Worm (Caenorhabditis elegans) whole organism, L4 larva: ENCODE measurements around the gene R10E11.5.

Experiments used
- D1046.2 ChIP-seq: fragments of 200-800 bp; sonication (Bioruptor generic); IDR thresholded peaks from 2 replicates; pipeline ENCODE4 v1.3.6; 2022; ENCODE audit warnings: missing genetic modification characterization, missing compliant biosample characterization
- F10B5.3 ChIP-seq: sonication (generic microtip); optimal IDR thresholded peaks from 2 replicates; lab custom pipeline; 2016; ENCODE audit warnings: mild to moderate bottlenecking, missing genetic modification characterization, missing compliant biosample characterization
- F26F4.8 ChIP-seq: fragments of 200-800 bp; sonication (Bioruptor generic); conservative IDR thresholded peaks from 2 replicates; pipeline ENCODE4 v1.3.6; 2022; ENCODE audit warnings: missing genetic modification characterization, missing compliant biosample characterization
- F44E2.7 ChIP-seq: fragments of 200-800 bp; sonication (Bioruptor generic); IDR thresholded peaks from 2 replicates; pipeline ENCODE4 v2.1.2; 2022; ENCODE audit warnings: missing genetic modification characterization, missing compliant biosample characterization
- F49E8.2 ChIP-seq: sonication (generic microtip); optimal IDR thresholded peaks from 2 replicates; lab custom pipeline; 2016; ENCODE audit warnings: missing compliant biosample characterization, mild to moderate bottlenecking, missing genetic modification characterization, borderline replicate concordance
- T26A8.4 ChIP-seq: fragments of 200-800 bp; sonication (Bioruptor generic); IDR thresholded peaks from 2 replicates; pipeline ENCODE4 v1.3.6; 2022; ENCODE audit warnings: missing genetic modification characterization, missing compliant biosample characterization
- Y105C5A.15 ChIP-seq: fragments of 200-800 bp; sonication (Bioruptor generic); IDR thresholded peaks from 2 replicates; pipeline ENCODE4 v1.3.6; 2022; ENCODE audit warnings: missing genetic modification characterization, missing compliant biosample characterization
- Y48G9A.11 ChIP-seq: fragments of 200-800 bp; sonication (Bioruptor generic); IDR thresholded peaks from 2 replicates; pipeline ENCODE4 v1.3.6; 2022; ENCODE audit warnings: missing genetic modification reagents, missing genetic modification characterization, missing compliant biosample characterization
- Y5F2A.4 ChIP-seq: fragments of 200-800 bp; sonication (Bioruptor generic); optimal IDR thresholded peaks from 2 replicates; lab custom pipeline; 2018; ENCODE audit warnings: mild to moderate bottlenecking, missing genetic modification characterization, missing compliant biosample characterization
- aha-1 ChIP-seq: fragments of 150-350 bp; peaks from one replicate; lab custom pipeline; 2014; ENCODE audit warnings: missing biosample characterization, missing genetic modification characterization
- ama-1 ChIP-seq: fragments of 150-350 bp; optimal IDR thresholded peaks from 2 replicates; lab custom pipeline; 2014; ENCODE audit warnings: inconsistent platforms, mixed read lengths
- attf-4 ChIP-seq: sonication (generic microtip); optimal IDR thresholded peaks from 3 replicates; lab custom pipeline; 2017; ENCODE audit warnings: missing biosample characterization, missing genetic modification characterization
- ceh-32 ChIP-seq: sonication (generic microtip); optimal IDR thresholded peaks from 2 replicates; lab custom pipeline; 2016; ENCODE audit warnings: mild to moderate bottlenecking, missing genetic modification characterization, missing compliant biosample characterization; ENCODE audit not compliant: poor library complexity
- ceh-62 ChIP-seq: sonication (generic microtip); optimal IDR thresholded peaks from 2 replicates; lab custom pipeline; 2017; ENCODE audit warnings: missing biosample characterization, missing genetic modification characterization
- ces-1 ChIP-seq: fragments of 150-350 bp; sonication (generic microtip); optimal IDR thresholded peaks from 4 replicates; lab custom pipeline; 2014; ENCODE audit warnings: missing biosample characterization, missing genetic modification reagents, missing genetic modification characterization
- cey-2 ChIP-seq: sonication (generic microtip); optimal IDR thresholded peaks from 3 replicates; lab custom pipeline; 2017; ENCODE audit warnings: missing genetic modification characterization, mild to moderate bottlenecking, missing compliant biosample characterization, antibody characterized with exemption, borderline replicate concordance; ENCODE audit not compliant: insufficient read depth
- ctbp-1 ChIP-seq: fragments of 200-800 bp; sonication (Bioruptor generic); IDR thresholded peaks from 2 replicates; pipeline ENCODE4 v1.3.6; 2022; ENCODE audit warnings: missing genetic modification reagents, missing genetic modification characterization, missing compliant biosample characterization
- daf-12 ChIP-seq: fragments of 150-350 bp; optimal IDR thresholded peaks from 2 replicates; lab custom pipeline; 2014; ENCODE audit warnings: missing biosample characterization, missing genetic modification reagents, missing genetic modification characterization
- daf-19 ChIP-seq: fragments of 200-800 bp; sonication (Bioruptor generic); conservative IDR thresholded peaks from 2 replicates; pipeline ENCODE4 v1.3.6; 2022; ENCODE audit warnings: missing genetic modification characterization, missing compliant biosample characterization
- daf-8 ChIP-seq: fragments of 200-800 bp; sonication (Bioruptor generic); IDR thresholded peaks from 2 replicates; pipeline ENCODE4 v1.3.6; 2022; ENCODE audit warnings: missing genetic modification characterization, missing compliant biosample characterization
- dmd-8 ChIP-seq: fragments of 200-800 bp; sonication (Bioruptor generic); IDR thresholded peaks from 2 replicates; pipeline ENCODE4 v1.3.6; 2022; ENCODE audit warnings: missing genetic modification characterization, missing compliant biosample characterization
- dpl-1 ChIP-seq: fragments of 150-350 bp; optimal IDR thresholded peaks from 2 replicates; lab custom pipeline; 2014; ENCODE audit warnings: missing biosample characterization, missing genetic modification reagents, missing genetic modification characterization
- duxl-1 ChIP-seq: sonication (generic microtip); optimal IDR thresholded peaks from 2 replicates; lab custom pipeline; 2016; ENCODE audit warnings: mild to moderate bottlenecking, missing genetic modification characterization, moderate library complexity, missing compliant biosample characterization; ENCODE audit not compliant: poor library complexity
- egl-27 ChIP-seq: sonication (generic microtip); optimal IDR thresholded peaks from 3 replicates; lab custom pipeline; 2017; ENCODE audit warnings: missing biosample characterization, missing genetic modification reagents, missing genetic modification characterization
- egl-43 ChIP-seq: fragments of 200-800 bp; sonication (Bioruptor generic); IDR thresholded peaks from 2 replicates; pipeline ENCODE4 v1.3.6; 2022; ENCODE audit warnings: missing genetic modification reagents, missing genetic modification characterization, missing compliant biosample characterization
- hif-1 ChIP-seq, 2 experiments: sonication (generic microtip); optimal IDR thresholded peaks; 2 replicates each; lab custom pipeline; 2016 to 2017; ENCODE audit warnings: missing compliant biosample characterization in 2 of 2, missing genetic modification characterization in 2 of 2, missing genetic modification reagents in 2 of 2, missing genotype in 2 of 2, mild to moderate bottlenecking in 1 of 2
- lim-7 ChIP-seq: fragments of 200-800 bp; sonication (Bioruptor generic); IDR thresholded peaks from 2 replicates; pipeline ENCODE4 v1.3.6; 2022; ENCODE audit warnings: missing genetic modification characterization, missing compliant biosample characterization
- lin-15B ChIP-seq: fragments of 150-350 bp; sonication (generic microtip); optimal IDR thresholded peaks from 3 replicates; lab custom pipeline; 2014; ENCODE audit warnings: missing biosample characterization, missing genetic modification characterization
- lin-29 ChIP-seq: fragments of 200-800 bp; sonication (Bioruptor generic); IDR thresholded peaks from 2 replicates; pipeline ENCODE4 v1.3.6; 2022; ENCODE audit warnings: missing genetic modification reagents, missing genetic modification characterization, missing compliant biosample characterization
- lin-38 ChIP-seq: fragments of 200-800 bp; sonication (Bioruptor generic); IDR thresholded peaks from 2 replicates; pipeline ENCODE4 v1.3.6; 2022; ENCODE audit warnings: missing genetic modification reagents, missing genetic modification characterization, missing compliant biosample characterization
- madf-5 ChIP-seq, 2 experiments: fragments of 200-800 bp; sonication (Bioruptor generic); IDR thresholded peaks; 2 replicates each; pipeline ENCODE4 v1.3.6; 2022; ENCODE audit warnings: missing compliant biosample characterization in 2 of 2, missing genetic modification characterization in 2 of 2
- mes-2 ChIP-seq: sonication (generic microtip); optimal IDR thresholded peaks from 2 replicates; lab custom pipeline; 2016; ENCODE audit warnings: missing genotype, mild to moderate bottlenecking, missing genetic modification characterization, missing compliant biosample characterization; ENCODE audit not compliant: poor library complexity, severe bottlenecking
- mxl-2 ChIP-seq: fragments of 200-800 bp; sonication (Bioruptor generic); conservative IDR thresholded peaks from 2 replicates; pipeline ENCODE4 v1.3.6; 2022; ENCODE audit warnings: missing genetic modification reagents, missing genetic modification characterization, missing compliant biosample characterization
- nhr-48 ChIP-seq: sonication (generic microtip); optimal IDR thresholded peaks from 2 replicates; lab custom pipeline; 2016; ENCODE audit warnings: mild to moderate bottlenecking, missing genetic modification characterization, missing compliant biosample characterization
- nhr-77 ChIP-seq: fragments of 150-350 bp; optimal IDR thresholded peaks from 2 replicates; lab custom pipeline; 2014; ENCODE audit warnings: missing biosample characterization, missing genetic modification characterization
- pha-4 ChIP-seq, 2 experiments: fragments of 150-350 bp in 1 of 2; fragments of 200-800 bp in 1 of 2; sonication (Bioruptor generic) in 1 of 2; IDR thresholded peaks in 1 of 2; optimal IDR thresholded peaks in 1 of 2; 2 replicates each; pipeline versions ENCODE4 v1.3.6 to Lab custom; 2014 to 2022; ENCODE audit warnings: missing genetic modification characterization in 2 of 2, missing genetic modification reagents in 2 of 2, missing biosample characterization in 1 of 2, missing compliant biosample characterization in 1 of 2
- pqm-1 ChIP-seq: sonication (generic microtip); optimal IDR thresholded peaks from 2 replicates; lab custom pipeline; 2017; ENCODE audit warnings: missing biosample characterization, missing genetic modification characterization
- sdz-12 ChIP-seq: fragments of 200-800 bp; sonication (Bioruptor generic); optimal IDR thresholded peaks from 2 replicates; lab custom pipeline; 2018; ENCODE audit warnings: mild to moderate bottlenecking, missing genetic modification characterization, missing compliant biosample characterization
- set-16 ChIP-seq: fragments of 200-800 bp; sonication (Bioruptor generic); IDR thresholded peaks from 2 replicates; pipeline ENCODE4 v1.3.6; 2022; ENCODE audit warnings: missing genetic modification reagents, missing genetic modification characterization, missing compliant biosample characterization
- tag-97 ChIP-seq: fragments of 200-800 bp; sonication (Bioruptor generic); IDR thresholded peaks from 2 replicates; pipeline ENCODE4 v1.3.6; 2022; ENCODE audit warnings: missing genetic modification characterization, missing compliant biosample characterization
- tra-1 ChIP-seq: fragments of 200-800 bp; sonication (Bioruptor generic); IDR thresholded peaks from 2 replicates; pipeline ENCODE4 v1.3.6; 2022; ENCODE audit warnings: missing genetic modification reagents, missing genetic modification characterization, missing compliant biosample characterization
- unc-130 ChIP-seq: sonication (generic microtip); optimal IDR thresholded peaks from 2 replicates; lab custom pipeline; 2016; ENCODE audit warnings: missing genetic modification reagents, missing genetic modification characterization, missing compliant biosample characterization
- unc-39 ChIP-seq: sonication (generic microtip); optimal IDR thresholded peaks from 2 replicates; lab custom pipeline; 2017; ENCODE audit warnings: missing biosample characterization, missing genetic modification characterization
- zag-1 ChIP-seq: fragments of 150-350 bp; optimal IDR thresholded peaks from 2 replicates; lab custom pipeline; 2014; ENCODE audit warnings: missing biosample characterization, missing genetic modification characterization

The R10E11.5 gene

DNA sequence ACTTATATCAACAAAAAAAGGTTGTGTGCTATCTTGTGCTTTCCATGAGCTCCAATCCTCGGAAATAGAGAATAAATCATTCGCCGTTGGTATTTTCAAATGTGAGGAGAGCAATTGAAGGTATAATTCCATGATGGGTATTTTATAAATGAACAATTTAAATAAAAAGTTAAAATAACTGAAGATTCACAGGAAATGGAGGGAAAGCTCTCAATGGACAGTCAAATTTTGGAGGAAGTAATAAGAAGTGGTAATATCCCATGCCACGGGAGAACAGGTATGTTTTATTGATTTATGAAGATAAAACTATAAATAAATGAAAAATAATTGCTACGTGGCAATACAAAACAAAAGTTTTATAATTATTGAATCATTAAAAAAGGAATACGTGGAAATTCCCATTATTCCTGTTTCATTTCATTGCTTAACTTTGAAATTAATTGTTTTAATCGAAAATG, 6.3 kb downstream of the R10E11.5 start (continued):
- TF ChIP-seq lim-7 (GFP tag; lab: Robert Waterston, UW) (no peak), F26F4.8 (GFP tag; lab: Robert Waterston, UW) (no peak)

DNA sequence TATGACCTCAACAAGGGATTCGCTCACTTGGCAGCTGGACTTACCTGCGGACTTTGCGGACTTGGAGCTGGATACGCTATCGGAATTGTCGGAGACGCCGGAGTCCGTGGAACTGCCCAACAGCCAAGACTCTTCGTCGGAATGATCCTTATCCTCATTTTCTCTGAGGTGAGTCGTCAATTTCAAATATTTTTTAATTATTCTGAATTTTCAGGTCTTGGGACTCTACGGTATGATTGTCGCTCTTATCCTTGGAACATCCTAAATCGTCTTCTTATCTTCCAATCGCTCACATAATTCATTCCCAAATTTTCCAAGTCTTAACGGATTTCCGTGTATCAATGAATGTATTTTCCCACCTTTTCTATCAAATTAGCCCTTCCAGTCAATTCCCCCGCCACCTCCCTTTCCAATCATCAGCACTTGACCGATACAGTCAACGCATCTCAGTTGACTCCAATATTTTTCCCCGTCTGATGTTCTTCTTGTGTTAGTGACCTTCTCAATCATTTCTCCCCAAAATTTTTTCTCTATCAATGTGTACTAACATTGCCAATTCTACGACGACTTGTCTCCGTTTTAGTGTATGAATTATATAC, 6.9 kb downstream of the R10E11.5 start, which contains the start of gene R10E11.6:
Gene R10E11.6, plus strand, starts transcription at position 524 of the 599 bp plus-strand sequence.
- TF ChIP-seq daf-19 (GFP tag; lab: Robert Waterston, UW), result 0 out of 2 replicates have a peak, but pooled peaks have one; percentile 10
- TF ChIP-seq attf-4 (tag; lab: Kevin White, UChicago), result no peak
- TF ChIP-seq Y105C5A.15 (GFP tag; lab: Robert Waterston, UW), result no peak
- TF ChIP-seq lin-38 (GFP tag; lab: Robert Waterston, UW), result no peak
- no peak for TF ChIP-seq egl-43
- no peak for TF ChIP-seq unc-130
- peak; percentile 92 for TF ChIP-seq aha-1
- TF ChIP-seq mes-2 (tag; lab: Kevin White, UChicago), result peak; percentile 22
- no peak for TF ChIP-seq Y48G9A.11
- peak; percentile 33 for TF ChIP-seq Y5F2A.4 (GFP tag; lab: Kevin White, UChicago)
- TF ChIP-seq daf-8 (GFP tag; lab: Robert Waterston, UW), result 0 out of 2 replicates have a peak, but pooled peaks have one; percentile 8
- no peak for TF ChIP-seq F44E2.7 (GFP tag; lab: Robert Waterston, UW)
- 0 out of 2 replicates have a peak, but pooled peaks have one; percentile 11 for TF ChIP-seq D1046.2
- no peak for TF ChIP-seq nhr-77 (tag; lab: Kevin White, UChicago)
- no peak for TF ChIP-seq F49E8.2 (tag; lab: Kevin White, UChicago)

DNA sequence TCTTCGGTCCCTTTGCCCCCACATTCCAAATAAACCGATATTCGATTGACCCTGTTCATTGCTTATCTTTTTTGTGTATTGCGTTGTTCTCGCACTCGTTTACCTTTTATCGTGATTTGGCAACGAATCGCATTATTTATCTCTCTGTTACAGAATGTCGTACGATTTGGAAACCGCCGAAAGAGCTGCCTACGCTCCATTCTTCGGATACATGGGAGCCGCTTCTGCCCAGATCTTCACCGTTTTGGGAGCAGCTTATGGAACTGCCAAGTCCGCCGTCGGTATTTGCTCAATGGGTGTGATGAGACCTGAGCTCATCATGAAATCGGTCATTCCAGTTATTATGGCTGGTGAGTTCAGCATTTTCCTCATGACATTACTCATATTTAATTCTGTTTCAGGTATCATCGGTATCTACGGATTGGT, 7.4 kb downstream of the R10E11.5 start, which contains the start of gene vha-2:
Gene vha-2, plus strand, starts transcription at position 154 of the 426 bp plus-strand sequence.
- TF ChIP-seq egl-27 (tag; lab: Kevin White, UChicago) (no peak), ama-1 (peak; percentile 90), tag-97 (GFP tag; lab: Robert Waterston, UW) (no peak), daf-12 (tag; lab: Kevin White, UChicago) (no peak), lin-29 (no peak; the same call in 1 of the 2 replicates), nhr-48 (tag; lab: Kevin White, UChicago) (peak; percentile 10), mes-2 (tag; lab: Kevin White, UChicago) (peak; percentile 32), unc-39 (tag; lab: Kevin White, UChicago) (no peak), ceh-32 (tag; lab: Kevin White, UChicago) (no peak), mxl-2 (GFP tag; lab: Robert Waterston, UW) (no peak), zag-1 (tag; lab: Kevin White, UChicago) (no peak), dpl-1 (GFP tag; lab: Kevin White, UChicago) (no peak), ceh-62 (tag; lab: Kevin White, UChicago) (no peak), set-16 (peak; percentile 23; the same call in 1 of the 2 replicates), lin-15B (tag; lab: Kevin White, UChicago) (no peak), dmd-8 (GFP tag; lab: Robert Waterston, UW) (no peak), tra-1 (GFP tag; lab: Robert Waterston, UW) (peak; percentile 26; the same call in 1 of the 2 replicates), unc-130 (no peak), ctbp-1 (no peak), F44E2.7 (GFP tag; lab: Robert Waterston, UW) (no peak), pqm-1 (tag; lab: Kevin White, UChicago) (no peak), attf-4 (tag; lab: Kevin White, UChicago) (no peak), cey-2 (tag; lab: Kevin White, UChicago) (no peak), nhr-77 (tag; lab: Kevin White, UChicago) (no peak), ces-1 (GFP tag; lab: Kevin White, UChicago) (no peak), F26F4.8 (GFP tag; lab: Robert Waterston, UW) (no peak), sdz-12 (GFP tag; lab: Kevin White, UChicago) (no peak), duxl-1 (tag; lab: Kevin White, UChicago) (no peak), F10B5.3 (tag; lab: Kevin White, UChicago) (no peak), hif-1 (tag; optimal IDR thresholded peaks at IDR 0.05; lab: Kevin White, UChicago) (no peak), pha-4 (GFP tag; IDR thresholded peaks at IDR 0.05; lab: Robert Waterston, UW) (peak; percentile 38), pha-4 (tag; optimal IDR thresholded peaks at IDR 0.05; lab: Kevin White, UChicago) (no peak), lin-38 (GFP tag; lab: Robert Waterston, UW) (peak; percentile 77), T26A8.4 (GFP tag; lab: Robert Waterston, UW) (no peak; the same call in 1 of the 2 replicates), madf-5 (GFP tag; IDR thresholded peaks at IDR 0.05; lab: Robert Waterston, UW) (0 out of 4 replicates have a peak, but pooled peaks of 1 of the 2 experiments have one; percentile 34)
